Fruit fly (Drosophila melanogaster): ENCODE measurements around the gene wupA.

wupA gene

dm6 chrX:18085470-18085797 is 31.3 kb downstream of the wupA start, which contains the start of gene Ada3 (continued):
- TF ChIP-seq ems (GFP tag; optimal IDR thresholded peaks at IDR 0.05) = peak; percentile 75
- peak; percentile 74; the same call in 2 of the 3 replicates for TF ChIP-seq ci (GFP tag; IDR thresholded peaks at IDR 0.05)
- TF ChIP-seq Hsf (GFP tag; optimal IDR thresholded peaks at IDR 0.05) = peak; percentile 87
- TF ChIP-seq maf-S (GFP tag; optimal IDR thresholded peaks at IDR 0.05) = peak; percentile 48
- peak; percentile 55 for TF ChIP-seq Blimp-1 (GFP tag; optimal IDR thresholded peaks at IDR 0.05)
- peak; percentile 54 for TF ChIP-seq Mad (GFP tag; optimal IDR thresholded peaks at IDR 0.05)
- no peak for TF ChIP-seq CG7271 (tag; optimal IDR thresholded peaks at IDR 0.05)
- TF ChIP-seq TFAM (GFP tag; optimal IDR thresholded peaks at IDR 0.05) = no peak
- no peak for TF ChIP-seq pan (optimal IDR thresholded peaks at IDR 0.05)
- peak in 1 of 2 experiments; percentile 82 for TF ChIP-seq pan (GFP tag; optimal IDR thresholded peaks at IDR 0.05 in 1 of 2, IDR thresholded peaks at IDR 0.05 in 1 of 2)
- TF ChIP-seq CG17361 (GFP tag; IDR thresholded peaks at IDR 0.05) = peak; percentile 79
- TF ChIP-seq Taf1 (GFP tag; IDR thresholded peaks at IDR 0.05) = peak; percentile 60
- peak; percentile 42 for TF ChIP-seq gcm2 (GFP tag; optimal IDR thresholded peaks at IDR 0.05)
- peak; percentile 74; the same call in 1 of the 2 replicates for TF ChIP-seq sob (GFP tag; IDR thresholded peaks at IDR 0.05)
- TF ChIP-seq ap (GFP tag; IDR thresholded peaks at IDR 0.05) = 0 out of 2 replicates have a peak, but pooled peaks have one; percentile 4
- TF ChIP-seq Gsc (GFP tag; IDR thresholded peaks at IDR 0.05) = no peak
- peak; percentile 41 for TF ChIP-seq Sry-δ (GFP tag; optimal IDR thresholded peaks at IDR 0.05)
- no peak for TF ChIP-seq eve (GFP tag; optimal IDR thresholded peaks at IDR 0.05)
- TF ChIP-seq CTCF (GFP tag; optimal IDR thresholded peaks at IDR 0.05) = no peak
- TF ChIP-seq gsb-n (tag; optimal IDR thresholded peaks at IDR 0.05) = peak; percentile 36
- peak; percentile 40 for TF ChIP-seq pb (GFP tag; optimal IDR thresholded peaks at IDR 0.05)
- peak; percentile 42 for TF ChIP-seq CG8290 (GFP tag; optimal IDR thresholded peaks at IDR 0.05)
- peak; percentile 58 to 66 for TF ChIP-seq CG8290 (tag; optimal IDR thresholded peaks at IDR 0.05)
- TF ChIP-seq E2f1 (GFP tag; IDR thresholded peaks at IDR 0.05) = peak; percentile 47; the same call in 1 of the 2 replicates
- no peak for TF ChIP-seq CG31365 (tag; optimal IDR thresholded peaks at IDR 0.05)
- TF ChIP-seq CG1024 (GFP tag; IDR thresholded peaks at IDR 0.05) = no peak
- TF ChIP-seq ken (GFP tag; IDR thresholded peaks at IDR 0.05) = no peak
- TF ChIP-seq exex (tag; optimal IDR thresholded peaks at IDR 0.05) = peak; percentile 13
- TF ChIP-seq CG2712 (tag; optimal IDR thresholded peaks at IDR 0.05) = peak; percentile 74
- peak; percentile 6 for TF ChIP-seq CG8281 (tag; optimal IDR thresholded peaks at IDR 0.05)
- TF ChIP-seq CG11696 (GFP tag; IDR thresholded peaks at IDR 0.05) = no peak
- TF ChIP-seq CG1603 (tag; optimal IDR thresholded peaks at IDR 0.05) = peak; percentile 70
- peak; percentile 48 for TF ChIP-seq CG6765 (GFP tag; optimal IDR thresholded peaks at IDR 0.05)
- TF ChIP-seq twi (tag; optimal IDR thresholded peaks at IDR 0.05) = peak; percentile 57
- TF ChIP-seq NfI (GFP tag; optimal IDR thresholded peaks at IDR 0.05) = peak; percentile 69
- peak; percentile 57 for TF ChIP-seq Six4 (GFP tag; optimal IDR thresholded peaks at IDR 0.05)
- no peak for TF ChIP-seq dati (GFP tag; IDR thresholded peaks at IDR 0.05)
- TF ChIP-seq HHEX (GFP tag; optimal IDR thresholded peaks at IDR 0.05) = peak; percentile 63
- TF ChIP-seq CG2120 (GFP tag; optimal IDR thresholded peaks at IDR 0.05) = peak; percentile 90
- no peak for TF ChIP-seq CG11560 (tag; IDR thresholded peaks at IDR 0.05)
- TF ChIP-seq rib (GFP tag; IDR thresholded peaks at IDR 0.05) = no peak
- TF ChIP-seq CG8924 (tag; optimal IDR thresholded peaks at IDR 0.05) = peak; percentile 75
- no peak for TF ChIP-seq CrebB (tag; optimal IDR thresholded peaks at IDR 0.05)
- no peak for TF ChIP-seq sna (GFP tag; IDR thresholded peaks at IDR 0.05; ENCODE audit: partially characterized antibody)
- TF ChIP-seq mirr (GFP tag; optimal IDR thresholded peaks at IDR 0.05) = peak; percentile 13
- TF ChIP-seq Hand (GFP tag; optimal IDR thresholded peaks at IDR 0.05) = peak; percentile 36
- peak; percentile 46; the same call in 1 of the 2 replicates for TF ChIP-seq HLH3B (GFP tag; IDR thresholded peaks at IDR 0.05)
- peak; percentile 67 for TF ChIP-seq CG1602 (GFP tag; optimal IDR thresholded peaks at IDR 0.05)
- TF ChIP-seq slp2 (GFP tag; optimal IDR thresholded peaks at IDR 0.05) = peak; percentile 5
- peak; percentile 77 for TF ChIP-seq CG18476 (GFP tag; optimal IDR thresholded peaks at IDR 0.05)
- peak; percentile 96 for TF ChIP-seq CG4707 (GFP tag; optimal IDR thresholded peaks at IDR 0.05)
- TF ChIP-seq CG2875 (GFP tag; optimal IDR thresholded peaks at IDR 0.05) = no peak
- peak; percentile 66 for TF ChIP-seq E2f2 (GFP tag; IDR thresholded peaks at IDR 0.05)
